Worm (Caenorhabditis elegans) whole organism, young adult: ENCODE measurements around the gene Y69A2AR.23.

Source experiments
- hsf-1 ChIP-seq: fragments of 200-800 bp; sonication (Bioruptor generic); IDR thresholded peaks from 2 replicates; pipeline ENCODE4 v1.3.6; 2022; ENCODE audit warnings: missing genetic modification reagents, missing genetic modification characterization, missing compliant biosample characterization
- madf-6 ChIP-seq: fragments of 200-800 bp; sonication (Bioruptor generic); IDR thresholded peaks from 2 replicates; pipeline ENCODE4 v1.3.6; 2022; ENCODE audit warnings: missing genetic modification reagents, missing genetic modification characterization, missing compliant biosample characterization

Gene Y69A2AR.23

DNA sequence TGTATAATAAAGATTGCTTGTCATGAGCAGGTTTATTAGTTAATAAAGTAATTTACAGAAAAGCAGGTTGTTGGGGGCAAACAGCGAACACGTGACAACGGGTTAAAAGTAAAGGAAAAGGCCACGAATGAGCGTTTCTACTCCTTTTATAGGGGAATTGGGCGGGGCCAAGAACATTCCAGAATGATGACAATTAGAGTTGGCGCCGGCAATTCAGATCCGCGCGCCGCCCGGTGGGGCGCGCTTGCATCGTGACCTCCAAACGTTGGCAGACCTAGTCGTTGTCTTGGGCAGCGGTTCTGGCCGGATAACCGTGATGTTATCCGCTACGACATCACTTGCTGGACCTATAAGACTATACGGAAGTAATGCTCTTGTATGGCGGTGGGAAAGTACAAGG is 48.9 kb downstream of the Y69A2AR.23 start:
- TF ChIP-seq hsf-1 (GFP tag; lab: Robert Waterston, UW) (peak; percentile 71), madf-6 (peak; percentile 45; the same call in 1 of the 2 replicates)
- TF ChIP-seq, all 124 proteins: peak for 2; not testable (repeated sequence) for 122
